Fruit fly (Drosophila melanogaster) whole organism, wandering third instar larva: ENCODE data around the gene CG31816.

Experiments used
- Abd-B ChIP-seq: fragments of >200 bp; optimal IDR thresholded peaks from 2 replicates; lab custom pipeline; 2017; ENCODE audit warnings: missing biosample characterization, missing genetic modification characterization
- CG32264 ChIP-seq: fragments of 200-800 bp; sonication (Bioruptor generic); optimal IDR thresholded peaks from 2 replicates; lab custom pipeline; 2016; ENCODE audit warnings: missing biosample characterization, missing genetic modification characterization
- CG9705 ChIP-seq: fragments of 200-800 bp; sonication (Bioruptor generic); optimal IDR thresholded peaks from 2 replicates; lab custom pipeline; 2018; ENCODE audit warnings: missing biosample characterization, mild to moderate bottlenecking, missing genetic modification characterization
- CrebA ChIP-seq: fragments of 200-800 bp; sonication (Bioruptor generic); optimal IDR thresholded peaks from 2 replicates; lab custom pipeline; 2016; ENCODE audit warnings: missing biosample characterization, mild to moderate bottlenecking, missing genetic modification characterization, borderline replicate concordance
- Dfd ChIP-seq: fragments of >200 bp; optimal IDR thresholded peaks from 2 replicates; lab custom pipeline; 2017; ENCODE audit warnings: missing biosample characterization, missing genetic modification characterization
- Dif ChIP-seq: fragments of 200-275, 200-300 bp; sonication (Bioruptor generic); optimal IDR thresholded peaks from 2 replicates; lab custom pipeline; 2018; ENCODE audit warnings: missing biosample characterization, missing genetic modification characterization; ENCODE audit not compliant: partially characterized antibody
- GATAd ChIP-seq: sonication (Bioruptor generic); optimal IDR thresholded peaks from 2 replicates; lab custom pipeline; 2016; ENCODE audit warnings: missing biosample characterization, missing genetic modification characterization
- HLH106 ChIP-seq: fragments of 200-800 bp; optimal IDR thresholded peaks from 3 replicates; lab custom pipeline; 2019; ENCODE audit warnings: missing biosample characterization, mild to moderate bottlenecking, missing genetic modification characterization, moderate library complexity
- Hr78 ChIP-seq: fragments of >200 bp; optimal IDR thresholded peaks from 2 replicates; lab custom pipeline; 2017; ENCODE audit warnings: missing biosample characterization, missing genetic modification characterization
- Hr83 ChIP-seq: fragments of 200-300 bp; sonication (Bioruptor generic); optimal IDR thresholded peaks from 2 replicates; lab custom pipeline; 2016; ENCODE audit warnings: missing biosample characterization, mild to moderate bottlenecking, missing genetic modification characterization, moderate library complexity; ENCODE audit not compliant: poor library complexity, severe bottlenecking
- Mio ChIP-seq: sonication (Bioruptor generic); optimal IDR thresholded peaks from 2 replicates; lab custom pipeline; 2016; ENCODE audit warnings: missing biosample characterization, missing genetic modification characterization
- N ChIP-seq: fragments of >200 bp; optimal IDR thresholded peaks from 2 replicates; lab custom pipeline; 2018; ENCODE audit warnings: missing biosample characterization, missing external identifiers, missing genetic modification characterization
- OdsH ChIP-seq: fragments of 200-800 bp; sonication (Bioruptor generic); optimal IDR thresholded peaks from 2 replicates; lab custom pipeline; 2016; ENCODE audit warnings: missing biosample characterization, mild to moderate bottlenecking, missing genetic modification characterization
- br ChIP-seq: fragments of 200-800 bp; sonication (Bioruptor generic); optimal IDR thresholded peaks from 2 replicates; lab custom pipeline; 2016; ENCODE audit warnings: missing biosample characterization, missing genetic modification characterization
- brk ChIP-seq: fragments of 200-800 bp; sonication (Bioruptor generic); optimal IDR thresholded peaks from 2 replicates; lab custom pipeline; 2016; ENCODE audit warnings: missing biosample characterization, mild to moderate bottlenecking, missing genetic modification characterization
- dl ChIP-seq, 2 experiments: fragments of 175-275, 200-275 bp in 1 of 2; fragments of 200-275 bp in 1 of 2; sonication (Bioruptor generic); optimal IDR thresholded peaks; lab custom pipeline; 2018; ENCODE audit warnings: mild to moderate bottlenecking in 2 of 2, missing biosample characterization in 2 of 2, missing genetic modification characterization in 2 of 2, moderate library complexity in 2 of 2; ENCODE audit not compliant: partially characterized antibody in 2 of 2, insufficient read depth in 1 of 2
- dmrt93B ChIP-seq: fragments of 200-800 bp; sonication (Bioruptor generic); optimal IDR thresholded peaks from 2 replicates; lab custom pipeline; 2018; ENCODE audit warnings: missing biosample characterization, mild to moderate bottlenecking, missing genetic modification characterization
- dsf ChIP-seq: sonication (Bioruptor generic); optimal IDR thresholded peaks from 2 replicates; lab custom pipeline; 2016; ENCODE audit warnings: missing biosample characterization, missing genetic modification characterization, borderline replicate concordance
- ey ChIP-seq: fragments of 200-800 bp; sonication (Bioruptor generic); optimal IDR thresholded peaks from 2 replicates; lab custom pipeline; 2016; ENCODE audit warnings: missing biosample characterization, missing genetic modification characterization
- foxo ChIP-seq, 2 experiments: fragments of 200-800 bp; sonication (Bioruptor generic); optimal IDR thresholded peaks; 2 replicates in 1 of 2; 3 replicates in 1 of 2; lab custom pipeline; 2016 to 2017; ENCODE audit warnings: missing biosample characterization in 2 of 2, missing genetic modification characterization in 2 of 2
- fru ChIP-seq: fragments of 200-800 bp; sonication (Bioruptor generic); optimal IDR thresholded peaks from 3 replicates; lab custom pipeline; 2016; ENCODE audit warnings: missing biosample characterization, mild to moderate bottlenecking, missing genetic modification characterization
- h ChIP-seq: fragments of 200-800 bp; sonication (Bioruptor generic); optimal IDR thresholded peaks from 3 replicates; lab custom pipeline; 2016; ENCODE audit warnings: missing biosample characterization, mild to moderate bottlenecking, missing genetic modification characterization
- lola ChIP-seq: fragments of >200 bp; optimal IDR thresholded peaks from 2 replicates; lab custom pipeline; 2017; ENCODE audit warnings: missing biosample characterization, missing genetic modification characterization
- pan ChIP-seq: fragments of >200 bp; optimal IDR thresholded peaks from 2 replicates; lab custom pipeline; 2017
- psq ChIP-seq: fragments of 200-800 bp; sonication (Bioruptor generic); optimal IDR thresholded peaks from 3 replicates; lab custom pipeline; 2017; ENCODE audit warnings: missing biosample characterization, mild to moderate bottlenecking, missing genetic modification characterization, moderate library complexity
- sage ChIP-seq: fragments of 200-800 bp; sonication (Bioruptor generic); optimal IDR thresholded peaks from 2 replicates; lab custom pipeline; 2016; ENCODE audit warnings: missing biosample characterization, mild to moderate bottlenecking, missing genetic modification characterization
- sv ChIP-seq: fragments of 200-800 bp; sonication (Bioruptor generic); optimal IDR thresholded peaks from 3 replicates; lab custom pipeline; 2016; ENCODE audit warnings: missing biosample characterization, missing genetic modification characterization
- tai ChIP-seq: sonication (Bioruptor generic); optimal IDR thresholded peaks from 2 replicates; lab custom pipeline; 2016; ENCODE audit warnings: missing biosample characterization, missing genetic modification characterization
- usp ChIP-seq: fragments of >200 bp; optimal IDR thresholded peaks from 2 replicates; lab custom pipeline; 2017; ENCODE audit warnings: missing biosample characterization, missing genetic modification characterization
- woc ChIP-seq: sonication (Bioruptor generic); optimal IDR thresholded peaks from 2 replicates; lab custom pipeline; 2016; ENCODE audit warnings: missing biosample characterization, mild to moderate bottlenecking, missing genetic modification characterization

The CG31816 gene

DNA sequence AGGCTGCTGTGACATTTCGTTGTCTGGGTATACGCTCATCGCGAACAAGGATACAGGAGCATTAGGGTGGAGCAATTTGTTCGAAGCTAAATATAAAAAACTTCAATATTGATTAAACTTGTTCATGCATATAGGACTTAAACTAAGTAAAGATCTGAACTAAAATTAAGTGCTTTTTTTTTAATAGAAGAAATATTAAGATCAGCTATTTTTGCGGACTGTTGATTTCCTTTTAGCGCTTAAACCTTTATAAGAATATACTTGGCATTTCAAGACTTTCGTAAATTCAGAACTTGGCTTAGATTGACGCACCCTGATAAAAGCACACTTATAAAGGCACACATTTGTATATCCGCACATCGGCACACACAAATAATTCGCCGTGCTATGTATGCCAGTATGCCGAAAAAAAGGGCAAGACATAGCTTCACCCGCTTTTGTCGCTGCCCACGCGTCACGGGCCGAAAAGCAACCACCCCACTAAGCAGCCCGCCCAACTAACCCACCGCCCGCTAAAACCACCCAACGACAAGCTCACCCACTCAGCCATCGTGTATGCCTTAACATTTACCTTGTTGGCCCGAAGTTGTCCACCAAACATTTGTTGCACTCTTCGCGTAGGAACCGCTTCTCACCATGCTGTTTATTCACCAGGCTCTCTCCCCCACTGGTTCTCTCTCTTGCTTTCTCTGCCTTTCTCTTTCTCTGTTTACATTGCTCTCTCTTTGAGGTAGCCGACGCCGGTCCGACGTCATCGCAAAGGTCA, 5.5 kb downstream of the CG31816 start:
- TF ChIP-seq foxo (GFP tag; optimal IDR thresholded peaks at IDR 0.05; lab: Kevin White, UChicago) (peak in 1 of 2 experiments; percentile 55), Dif (GFP tag; lab: Kevin White, UChicago) (peak; percentile 9), fru (GFP tag; lab: Kevin White, UChicago) (peak; percentile 38), CrebA (GFP tag; lab: Kevin White, UChicago) (no peak), dl (GFP tag; optimal IDR thresholded peaks at IDR 0.05; lab: Kevin White, UChicago; ENCODE audit: insufficient read depth in 1 of 2, partially characterized antibody in 2 of 2) (peak in 1 of 2 experiments; percentile 38), ey (GFP tag; lab: Kevin White, UChicago) (no peak), brk (no peak), br (peak; percentile 27), Dfd (GFP tag; lab: Kevin White, UChicago) (no peak)
- TF ChIP-seq, all 38 proteins: peak for 5

DNA sequence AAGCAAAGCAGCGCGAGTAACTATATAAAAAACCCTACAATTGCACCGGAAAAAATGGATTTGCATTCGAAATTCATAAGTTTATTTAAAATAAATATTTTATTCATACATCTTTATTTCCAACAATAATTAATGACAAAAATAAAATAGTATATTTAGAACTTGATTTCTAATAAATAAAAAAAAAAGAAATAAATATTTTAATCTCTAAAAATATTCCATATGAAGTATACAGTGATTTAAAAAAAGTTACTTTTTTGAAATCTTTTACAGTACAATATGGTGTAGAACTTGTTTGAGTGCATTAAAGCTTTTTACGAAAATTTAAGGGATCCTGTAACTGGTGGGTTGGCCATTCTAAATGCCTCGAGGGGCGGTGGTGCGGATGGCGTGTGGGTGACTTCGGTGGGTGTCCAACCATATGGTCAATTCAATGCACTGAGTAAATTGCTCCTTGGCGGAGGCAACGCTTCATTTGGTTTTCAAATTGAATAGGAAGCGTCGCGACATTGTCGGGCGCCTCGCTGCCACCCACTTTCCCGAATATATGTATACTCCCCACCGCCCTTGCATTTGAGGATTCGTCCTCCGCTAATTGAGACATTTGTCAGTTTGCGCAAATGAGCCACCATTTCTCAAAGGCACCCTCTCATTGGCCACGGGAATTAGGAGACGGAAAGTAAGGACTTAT, 6.2 kb downstream of the CG31816 start:
- TF ChIP-seq Abd-B (GFP tag; lab: Kevin White, UChicago) (no peak), dl (GFP tag; optimal IDR thresholded peaks at IDR 0.05; lab: Kevin White, UChicago; ENCODE audit: insufficient read depth in 1 of 2, partially characterized antibody in 2 of 2) (no peak)

DNA sequence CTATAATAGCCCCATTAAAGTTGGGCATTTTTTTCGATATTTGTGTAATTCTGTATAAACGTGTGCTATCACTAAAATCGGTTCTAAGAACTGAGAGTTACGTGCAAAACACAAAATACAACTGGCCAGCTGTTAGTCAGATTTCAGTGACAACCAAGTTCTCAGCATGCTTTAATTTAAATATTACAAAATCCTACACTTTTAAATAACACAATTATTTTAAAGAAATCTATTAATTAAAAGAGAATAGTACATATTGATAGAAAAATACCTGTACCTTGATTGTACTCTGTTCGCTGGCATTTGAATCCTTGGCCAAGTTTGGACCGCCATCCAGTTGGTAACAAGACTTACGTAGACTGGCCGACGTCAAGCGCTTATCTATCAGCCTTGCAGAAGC, 7.5 kb downstream of the CG31816 start, which contains the start of gene CG5968:
CG5968 (minus strand) TSS at position 101 of the 400 bp plus-strand sequence.
- TF ChIP-seq N (GFP tag; lab: Kevin White, UChicago) (no peak), Dif (GFP tag; lab: Kevin White, UChicago) (no peak), usp (GFP tag; lab: Kevin White, UChicago) (no peak), brk (no peak), Abd-B (GFP tag; lab: Kevin White, UChicago) (no peak), pan (lab: Kevin White, UChicago) (no peak), h (GFP tag; lab: Kevin White, UChicago) (no peak)
- TF ChIP-seq, all 38 proteins: peak for 0

DNA sequence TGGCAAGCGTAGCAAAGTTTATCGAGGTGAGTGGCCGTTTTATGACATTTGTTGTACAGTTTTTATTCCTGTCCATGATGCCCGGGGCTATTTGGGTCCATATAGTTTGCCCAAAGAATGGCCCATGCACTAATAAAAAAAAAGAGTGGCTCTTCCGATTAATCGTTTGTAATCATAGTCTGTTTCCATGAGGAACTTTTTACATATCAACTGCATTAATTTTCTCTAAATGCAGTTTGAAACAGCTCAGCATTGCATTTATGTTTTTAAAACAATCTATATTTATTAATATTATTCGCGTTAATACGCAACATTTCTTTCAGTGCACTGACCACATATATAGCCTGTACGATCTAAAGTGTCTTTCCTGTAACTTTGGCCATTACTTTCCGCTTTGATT, 17.6 kb downstream of the CG31816 start:
- TF ChIP-seq lola (GFP tag; lab: Kevin White, UChicago) (no peak), CrebA (GFP tag; lab: Kevin White, UChicago) (no peak), GATAd (GFP tag; lab: Kevin White, UChicago) (no peak), N (GFP tag; lab: Kevin White, UChicago) (no peak), ey (GFP tag; lab: Kevin White, UChicago) (no peak), dl (GFP tag; optimal IDR thresholded peaks at IDR 0.05; lab: Kevin White, UChicago; ENCODE audit: insufficient read depth in 1 of 2, partially characterized antibody in 2 of 2) (no peak), psq (GFP tag; lab: Kevin White, UChicago) (no peak), HLH106 (tag; lab: Kevin White, UChicago) (no peak), sv (GFP tag; lab: Kevin White, UChicago) (no peak), CG9705 (no peak)

DNA sequence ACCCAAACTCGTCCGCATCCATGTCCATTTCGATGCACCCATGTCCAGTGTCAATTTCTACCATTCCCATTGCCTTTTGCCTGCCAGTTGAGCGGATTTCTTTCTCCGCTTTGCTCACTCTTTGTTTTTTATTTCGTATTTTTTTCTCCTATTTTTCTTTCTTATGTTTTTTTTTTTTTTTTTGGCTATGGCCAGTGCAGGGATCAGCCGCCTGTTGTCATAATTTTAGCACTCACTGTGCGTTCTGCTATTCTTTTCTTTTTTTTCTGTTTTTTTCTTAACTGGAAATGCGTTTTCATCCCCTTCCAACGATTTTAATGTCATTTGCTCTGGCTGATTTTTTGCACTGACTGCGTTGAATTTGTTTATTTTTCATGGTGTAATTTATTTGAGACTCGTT, 20.0 kb downstream of the CG31816 start:
- TF ChIP-seq woc (no peak), dsf (GFP tag; lab: Kevin White, UChicago) (no peak), Mio (GFP tag; lab: Kevin White, UChicago) (no peak), HLH106 (tag; lab: Kevin White, UChicago) (no peak), Abd-B (GFP tag; lab: Kevin White, UChicago) (no peak), pan (lab: Kevin White, UChicago) (no peak)

DNA sequence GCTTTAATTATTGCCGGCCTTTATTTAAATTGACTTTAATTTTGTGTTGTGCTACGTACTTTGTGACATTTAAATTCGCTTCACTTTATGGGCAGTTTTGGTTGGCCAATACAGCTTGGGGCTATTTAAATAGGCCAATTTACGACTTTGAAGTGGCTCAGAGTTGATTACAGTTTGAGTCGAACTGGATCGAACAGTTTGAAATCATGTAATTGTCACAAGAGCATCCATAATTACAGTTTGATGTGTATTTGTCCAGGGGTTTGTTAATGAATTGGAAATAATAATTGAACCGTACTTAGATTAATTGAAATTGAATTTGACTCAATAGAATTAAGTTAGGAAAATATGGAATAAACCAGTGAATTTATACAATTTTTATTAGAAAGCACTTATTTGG, 40.4 kb downstream of the CG31816 start:
- no peak for TF ChIP-seq Hr78
- TF ChIP-seq psq (GFP tag; lab: Kevin White, UChicago): no peak
- no peak for TF ChIP-seq CrebA (GFP tag; lab: Kevin White, UChicago)
- TF ChIP-seq Hr83 (GFP tag; lab: Kevin White, UChicago): no peak
- TF ChIP-seq foxo (GFP tag; optimal IDR thresholded peaks at IDR 0.05; lab: Kevin White, UChicago): no peak
- no peak for TF ChIP-seq sage (GFP tag; lab: Kevin White, UChicago)
- TF ChIP-seq h (GFP tag; lab: Kevin White, UChicago): no peak
- no peak for TF ChIP-seq sv (GFP tag; lab: Kevin White, UChicago)
- TF ChIP-seq dmrt93B (GFP tag; lab: Kevin White, UChicago): no peak
- TF ChIP-seq woc: no peak
- TF ChIP-seq GATAd (GFP tag; lab: Kevin White, UChicago): no peak
- no peak for TF ChIP-seq fru (GFP tag; lab: Kevin White, UChicago)
- no peak for TF ChIP-seq HLH106 (tag; lab: Kevin White, UChicago)
- TF ChIP-seq pan (lab: Kevin White, UChicago): no peak
- no peak for TF ChIP-seq OdsH (GFP tag; lab: Kevin White, UChicago)
- no peak for TF ChIP-seq CG9705
- no peak for TF ChIP-seq Dif (GFP tag; lab: Kevin White, UChicago)
- no peak for TF ChIP-seq tai (GFP tag; lab: Kevin White, UChicago)
- TF ChIP-seq Dfd (GFP tag; lab: Kevin White, UChicago): no peak
- no peak for TF ChIP-seq CG32264 (GFP tag; lab: Kevin White, UChicago)
